Worm (Caenorhabditis elegans) whole organism, mixed stage, embryonic: ENCODE data around the gene bath-30.

Experiments
- nhr-28 ChIP-seq: fragments of 150-350 bp; optimal IDR thresholded peaks from 2 replicates; lab custom pipeline; 2014; ENCODE audit warnings: missing biosample characterization, missing genetic modification characterization
- unc-120 ChIP-seq: sonication (generic microtip); optimal IDR thresholded peaks from 2 replicates; lab custom pipeline; 2017; ENCODE audit warnings: missing genetic modification characterization, missing compliant biosample characterization; ENCODE audit not compliant: poor library complexity, severe bottlenecking

- TF ChIP-seq nhr-28 = no peak
- no peak for TF ChIP-seq unc-120 (tag; lab: Kevin White, UChicago)
Observed at ce11 chrII:3327104-3327503, 19.1 kb downstream of the bath-30 start, which contains the start of gene Y46D2A.3.
